Worm (Caenorhabditis elegans) whole organism, L1 larva: Measurements from ENCODE around the gene Y94H6A.7.

Source experiments
- F16B12.6 ChIP-seq: fragments of 150-350 bp; optimal IDR thresholded peaks from 2 replicates; lab custom pipeline; 2014; ENCODE audit warnings: missing biosample characterization, missing genetic modification characterization
- aly-2 ChIP-seq: fragments of 150-350 bp; optimal IDR thresholded peaks from 2 replicates; lab custom pipeline; 2014; ENCODE audit warnings: missing biosample characterization, missing genetic modification characterization
- ama-1 ChIP-seq: fragments of 150-350 bp; optimal IDR thresholded peaks from 2 replicates; lab custom pipeline; 2014
- ceh-90 ChIP-seq: sonication (generic microtip); optimal IDR thresholded peaks from 2 replicates; lab custom pipeline; 2016; ENCODE audit warnings: missing genetic modification characterization, missing compliant biosample characterization
- dpl-1 ChIP-seq, 3 experiments: fragments of 150-350 bp in 2 of 3; sonication (generic microtip) in 1 of 3; optimal IDR thresholded peaks; 2 replicates each; lab custom pipeline; 2014 to 2017; ENCODE audit warnings: missing biosample characterization in 3 of 3, missing genetic modification characterization in 3 of 3, missing genetic modification reagents in 3 of 3
- efl-1 ChIP-seq, 4 experiments: fragments of 150-350 bp; optimal IDR thresholded peaks in 3 of 4; peaks in 1 of 4; 1 replicate in 1 of 4; 2 replicates in 3 of 4; lab custom pipeline; 2014; ENCODE audit warnings: missing biosample characterization in 2 of 4, missing genetic modification characterization in 2 of 4, missing genetic modification reagents in 2 of 4
- elt-3 ChIP-seq, 6 experiments: fragments of 150-350 bp in 1 of 6; sonication (generic microtip); optimal IDR thresholded peaks; 2 replicates each; lab custom pipeline; 2017 to 2018; ENCODE audit warnings: missing biosample characterization in 6 of 6, missing genetic modification characterization in 6 of 6, inconsistent platforms in 1 of 6
- hlh-4 ChIP-seq: sonication (generic microtip); optimal IDR thresholded peaks from 2 replicates; lab custom pipeline; 2016; ENCODE audit warnings: mild to moderate bottlenecking, missing genetic modification characterization, missing compliant biosample characterization
- hpl-2 ChIP-seq: fragments of 150-350 bp; optimal IDR thresholded peaks from 2 replicates; lab custom pipeline; 2014; ENCODE audit warnings: missing biosample characterization, missing genetic modification reagents, missing genetic modification characterization
- lin-35 ChIP-seq, 2 experiments: fragments of 150-350 bp; optimal IDR thresholded peaks; 2 replicates each; lab custom pipeline; 2014; ENCODE audit warnings: missing biosample characterization in 2 of 2, missing genetic modification characterization in 2 of 2, missing genetic modification reagents in 2 of 2
- nhr-11 ChIP-seq: fragments of 150-350 bp; optimal IDR thresholded peaks from 2 replicates; lab custom pipeline; 2014; ENCODE audit warnings: missing biosample characterization, missing genetic modification characterization
- skn-1 ChIP-seq: fragments of 150-350 bp; optimal IDR thresholded peaks from 2 replicates; lab custom pipeline; 2014; ENCODE audit warnings: missing biosample characterization, missing genetic modification characterization
- unc-62 ChIP-seq: fragments of 150-350 bp; optimal IDR thresholded peaks from 2 replicates; lab custom pipeline; 2014; ENCODE audit warnings: missing biosample characterization, missing genetic modification reagents, missing genetic modification characterization
- ztf-11 ChIP-seq, 2 experiments: sonication (generic microtip); optimal IDR thresholded peaks; 2 replicates each; lab custom pipeline; 2016 to 2017; ENCODE audit warnings: missing genetic modification characterization in 2 of 2, missing biosample characterization in 1 of 2, missing compliant biosample characterization in 1 of 2

ce11 chrIV:2676281-2676680 lies 40.1 kb downstream of the Y94H6A.7 start, which contains the start of gene Y94H6A.3:
- TF ChIP-seq aly-2 (tag; lab: Kevin White, UChicago) = peak; percentile 62
- peak; percentile 80 for TF ChIP-seq nhr-11 (tag; lab: Kevin White, UChicago)
- peak in 1 of 2 experiments; percentile 77 for TF ChIP-seq ztf-11 (tag; optimal IDR thresholded peaks at IDR 0.05; lab: Kevin White, UChicago)
- TF ChIP-seq skn-1 (tag; lab: Kevin White, UChicago) = peak; percentile 92
- TF ChIP-seq F16B12.6 (tag; lab: Kevin White, UChicago) = peak; percentile 69
- peak; percentile 51 for TF ChIP-seq ama-1 (lab: Kevin White, UChicago)
- TF ChIP-seq ceh-90 (tag; lab: Kevin White, UChicago) = peak; percentile 68
- TF ChIP-seq hpl-2 (GFP tag; lab: Kevin White, UChicago) = peak; percentile 20
- TF ChIP-seq hlh-4 (tag; lab: Kevin White, UChicago) = no peak
- TF ChIP-seq efl-1 (optimal IDR thresholded peaks at IDR 0.05; lab: Kevin White, UChicago) = peak; percentile 97 to 99
- TF ChIP-seq efl-1 (GFP tag; optimal IDR thresholded peaks at IDR 0.05 in 1 of 2; lab: Kevin White, UChicago) = peak; percentile 99 to 100
- peak; percentile 99 for TF ChIP-seq dpl-1 (GFP tag; optimal IDR thresholded peaks at IDR 0.05; lab: Kevin White, UChicago)
- TF ChIP-seq elt-3 (tag; optimal IDR thresholded peaks at IDR 0.05; lab: Kevin White, UChicago) = peak in 2 of 6 experiments; percentile 78 to 88
- TF ChIP-seq unc-62 (GFP tag; lab: Kevin White, UChicago) = no peak
- peak; percentile 99 for TF ChIP-seq lin-35 (GFP tag; optimal IDR thresholded peaks at IDR 0.05; lab: Kevin White, UChicago)
